Fruit fly (Drosophila melanogaster): ENCODE data around the gene CG42460.

Gene CG42460

dm6 chr2L:3338566-3339215 lies 49.6 kb downstream of the CG42460 start (continued):
- TF ChIP-seq CG1832 (GFP tag; optimal IDR thresholded peaks at IDR 0.05) (no peak), dpn (GFP tag; optimal IDR thresholded peaks at IDR 0.05) (peak; percentile 77 to 82), CG12659 (GFP tag; optimal IDR thresholded peaks at IDR 0.05) (peak; percentile 32), Hsf (GFP tag; optimal IDR thresholded peaks at IDR 0.05) (peak; percentile 80), CG6854 (GFP tag; optimal IDR thresholded peaks at IDR 0.05) (no peak), crp (GFP tag; optimal IDR thresholded peaks at IDR 0.05) (peak in 1 of 2 experiments; percentile 43), ap (GFP tag; IDR thresholded peaks at IDR 0.05) (peak; percentile 54), CG12391 (tag; optimal IDR thresholded peaks at IDR 0.05) (peak; percentile 88), ERR (GFP tag; optimal IDR thresholded peaks at IDR 0.05) (peak; percentile 33), nmo (GFP tag; optimal IDR thresholded peaks at IDR 0.05) (peak; percentile 89), Myb (GFP tag; optimal IDR thresholded peaks at IDR 0.05) (peak; percentile 53), CG13424 (tag; optimal IDR thresholded peaks at IDR 0.05) (peak; percentile 68), luna (GFP tag; optimal IDR thresholded peaks at IDR 0.05) (no peak), Oli (tag; optimal IDR thresholded peaks at IDR 0.05) (peak; percentile 74), chif (GFP tag; optimal IDR thresholded peaks at IDR 0.05) (peak; percentile 90 to 93), slou (GFP tag; optimal IDR thresholded peaks at IDR 0.05) (peak; percentile 6), tgo (GFP tag; IDR thresholded peaks at IDR 0.05) (peak; percentile 65), CG33557 (GFP tag; optimal IDR thresholded peaks at IDR 0.05) (peak; percentile 39), CG34422 (GFP tag; IDR thresholded peaks at IDR 0.05) (peak; percentile 82; the same call in 2 of the 3 replicates), CG10654 (GFP tag; optimal IDR thresholded peaks at IDR 0.05) (peak; percentile 80), CG11398 (GFP tag; optimal IDR thresholded peaks at IDR 0.05) (peak; percentile 79), CG10267 (tag; optimal IDR thresholded peaks at IDR 0.05) (peak; percentile 81), ci (GFP tag; IDR thresholded peaks at IDR 0.05) (peak; percentile 94), CG12769 (tag; optimal IDR thresholded peaks at IDR 0.05) (no peak), E2f1 (GFP tag; IDR thresholded peaks at IDR 0.05) (peak; percentile 70), CG16779 (GFP tag; IDR thresholded peaks at IDR 0.05) (no peak), CG7357 (GFP tag; IDR thresholded peaks at IDR 0.05) (peak; percentile 61; the same call in 1 of the 3 replicates), MESR4 (GFP tag; optimal IDR thresholded peaks at IDR 0.05) (peak; percentile 2), HmgZ (tag; optimal IDR thresholded peaks at IDR 0.05) (peak; percentile 9), Dfd (GFP tag; optimal IDR thresholded peaks at IDR 0.05) (no peak), NfI (GFP tag; optimal IDR thresholded peaks at IDR 0.05) (peak; percentile 43), danr (GFP tag; IDR thresholded peaks at IDR 0.05) (peak; percentile 65), cato (GFP tag; optimal IDR thresholded peaks at IDR 0.05; ENCODE audit: borderline replicate concordance) (peak; percentile 81), CG6689 (GFP tag; IDR thresholded peaks at IDR 0.05) (peak; percentile 85), CG10209 (GFP tag; optimal IDR thresholded peaks at IDR 0.05) (peak; percentile 76), Atf-2 (GFP tag; optimal IDR thresholded peaks at IDR 0.05) (peak; percentile 86), gsb-n (tag; optimal IDR thresholded peaks at IDR 0.05) (peak; percentile 82), CG3281 (GFP tag; optimal IDR thresholded peaks at IDR 0.05) (no peak), CG9215 (GFP tag; IDR thresholded peaks at IDR 0.05) (0 out of 2 replicates have a peak, but pooled peaks have one; percentile 18), tio (GFP tag; optimal IDR thresholded peaks at IDR 0.05) (peak; percentile 78), jigr1 (GFP tag; IDR thresholded peaks at IDR 0.05) (peak; percentile 70; the same call in 2 of the 3 replicates), dm (GFP tag; optimal IDR thresholded peaks at IDR 0.05) (peak; percentile 66), toy (GFP tag; IDR thresholded peaks at IDR 0.05) (no peak), pnt (GFP tag; optimal IDR thresholded peaks at IDR 0.05) (peak; percentile 89), otp (GFP tag; IDR thresholded peaks at IDR 0.05) (peak; percentile 85), trem (tag; optimal IDR thresholded peaks at IDR 0.05) (peak; percentile 85), HLH54F (GFP tag; optimal IDR thresholded peaks at IDR 0.05) (peak; percentile 9), unc-4 (GFP tag; IDR thresholded peaks at IDR 0.05; ENCODE audit: partially characterized antibody) (no peak), tll (GFP tag; optimal IDR thresholded peaks at IDR 0.05) (no peak)
